Worm (Caenorhabditis elegans) whole organism, young adult: ENCODE results near the gene valv-1.

Source experiments
- D2030.7 ChIP-seq: fragments of 200-800 bp; sonication (Bioruptor generic); IDR thresholded peaks from 2 replicates; pipeline ENCODE4 v1.3.6; 2022; ENCODE audit warnings: missing genetic modification reagents, missing genetic modification characterization, missing compliant biosample characterization
- F55B11.4 ChIP-seq: sonication (generic microtip); optimal IDR thresholded peaks from 2 replicates; lab custom pipeline; 2016; ENCODE audit warnings: missing compliant biosample characterization, missing genetic modification characterization, borderline replicate concordance; ENCODE audit not compliant: insufficient read depth
- T07F8.4 ChIP-seq: sonication (generic microtip); optimal IDR thresholded peaks from 2 replicates; lab custom pipeline; 2016; ENCODE audit warnings: mild to moderate bottlenecking, missing genetic modification characterization, moderate library complexity, missing compliant biosample characterization
- ama-1 ChIP-seq, 3 experiments: fragments of 150-350 bp in 1 of 3; sonication (generic microtip) in 2 of 3; optimal IDR thresholded peaks; 2 replicates each; lab custom pipeline; 2014 to 2018; ENCODE audit warnings: missing biosample characterization in 2 of 3, missing genetic modification characterization in 2 of 3, missing genetic modification reagents in 2 of 3
- atf-7 ChIP-seq: sonication (generic microtip); optimal IDR thresholded peaks from 2 replicates; lab custom pipeline; 2017; ENCODE audit warnings: mild to moderate bottlenecking, missing genetic modification characterization, missing compliant biosample characterization
- attf-5 ChIP-seq: fragments of 200-800 bp; sonication (Bioruptor generic); optimal IDR thresholded peaks from 2 replicates; lab custom pipeline; 2018; ENCODE audit warnings: mild to moderate bottlenecking, missing genetic modification characterization, missing compliant biosample characterization
- attf-6 ChIP-seq: fragments of 200-800 bp; sonication (Bioruptor generic); IDR thresholded peaks from 2 replicates; pipeline ENCODE4 v1.3.6; 2022; ENCODE audit warnings: missing genetic modification reagents, missing genetic modification characterization, missing compliant biosample characterization
- dox-1 ChIP-seq: fragments of 200-800 bp; sonication (Bioruptor generic); IDR thresholded peaks from 2 replicates; pipeline ENCODE4 v1.3.6; 2022; ENCODE audit warnings: missing genetic modification reagents, missing genetic modification characterization, missing compliant biosample characterization
- nfya-1 ChIP-seq: sonication (generic microtip); optimal IDR thresholded peaks from 2 replicates; lab custom pipeline; 2017; ENCODE audit warnings: antibody characterized with exemption, missing compliant biosample characterization, missing genetic modification characterization, borderline replicate concordance; ENCODE audit not compliant: insufficient read depth
- pha-4 ChIP-seq: fragments of 150-350 bp; sonication (generic microtip); optimal IDR thresholded peaks from 2 replicates; lab custom pipeline; 2014; ENCODE audit warnings: missing biosample characterization, missing genetic modification reagents, missing genetic modification characterization
- rcor-1 ChIP-seq: fragments of 200-800 bp; sonication (Bioruptor generic); IDR thresholded peaks from 2 replicates; pipeline ENCODE4 v1.3.6; 2022; ENCODE audit warnings: missing genetic modification reagents, missing genetic modification characterization, missing compliant biosample characterization
- ztf-18 ChIP-seq: sonication (generic microtip); optimal IDR thresholded peaks from 2 replicates; lab custom pipeline; 2016; ENCODE audit warnings: missing genotype, mild to moderate bottlenecking, missing genetic modification characterization, missing compliant biosample characterization

DNA sequence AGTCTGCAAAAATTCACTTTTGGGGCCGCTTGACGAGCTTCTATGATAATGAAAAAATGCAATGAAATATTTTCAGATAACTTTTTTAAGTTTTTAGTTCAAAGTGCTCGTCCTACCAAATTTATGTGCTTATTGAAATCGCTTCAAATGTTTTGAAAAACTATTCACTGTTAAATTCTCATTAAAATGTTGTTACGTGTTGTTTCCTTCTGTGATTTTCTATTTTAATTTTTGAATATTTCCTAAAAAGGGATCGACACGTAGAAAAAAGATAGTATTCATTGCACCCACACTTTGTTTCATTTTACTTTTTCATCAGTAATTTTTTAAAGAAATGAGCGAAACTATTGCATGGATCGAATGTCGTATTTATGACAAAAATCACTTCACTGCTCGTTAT lies 26.3 kb downstream of the valv-1 start, which contains the start of gene B0496.6:
- no peak for TF ChIP-seq pha-4 (tag; lab: Kevin White, UChicago)
- TF ChIP-seq atf-7 (tag; lab: Kevin White, UChicago), result no peak
- TF ChIP-seq attf-6 (GFP tag; lab: Robert Waterston, UW), result no peak
- TF ChIP-seq T07F8.4, result no peak
- TF ChIP-seq rcor-1 (GFP tag; lab: Robert Waterston, UW), result no peak
- no peak for TF ChIP-seq nfya-1 (tag; lab: Kevin White, UChicago)
- TF ChIP-seq attf-5 (GFP tag; lab: Kevin White, UChicago), result no peak
- no peak for TF ChIP-seq D2030.7
- no peak for TF ChIP-seq dox-1 (GFP tag; lab: Robert Waterston, UW)
- TF ChIP-seq ama-1 (optimal IDR thresholded peaks at IDR 0.05; lab: Kevin White, UChicago), result no peak
- no peak for TF ChIP-seq ama-1 (GFP tag; optimal IDR thresholded peaks at IDR 0.05; lab: Kevin White, UChicago)
- no peak for TF ChIP-seq ztf-18 (tag; lab: Kevin White, UChicago)
- no peak for TF ChIP-seq F55B11.4 (tag; lab: Kevin White, UChicago)
